Worm (Caenorhabditis elegans): ENCODE results near the gene tsp-6.

The tsp-6 gene

ce11 chrX:2852388-2852908, 32.2 kb downstream of the tsp-6 start, which contains the start of gene kin-29 (continued):
- TF ChIP-seq ceh-45 (GFP tag; IDR thresholded peaks at IDR 0.05) (no peak), ceh-22 (tag; optimal IDR thresholded peaks at IDR 0.05) (no peak), C38D4.7 (GFP tag; optimal IDR thresholded peaks at IDR 0.05) (peak; percentile 5), ceh-24 (tag; optimal IDR thresholded peaks at IDR 0.05) (no peak), dve-1 (tag; optimal IDR thresholded peaks at IDR 0.05) (peak; percentile 68), pax-1 (tag; optimal IDR thresholded peaks at IDR 0.05) (no peak), F13H6.1 (tag; optimal IDR thresholded peaks at IDR 0.05) (peak; percentile 81), hlh-15 (tag; optimal IDR thresholded peaks at IDR 0.05) (no peak), ztf-16 (tag; optimal IDR thresholded peaks at IDR 0.05) (peak; percentile 64), ref-2 (tag; optimal IDR thresholded peaks at IDR 0.05) (peak; percentile 86), gmeb-2 (tag; optimal IDR thresholded peaks at IDR 0.05) (no peak), ahr-1 (tag; optimal IDR thresholded peaks at IDR 0.05) (no peak), ceh-48 (tag; optimal IDR thresholded peaks at IDR 0.05) (peak; percentile 13), pag-3 (tag; optimal IDR thresholded peaks at IDR 0.05; ENCODE audit: borderline replicate concordance) (peak; percentile 69), zip-5 (tag; optimal IDR thresholded peaks at IDR 0.05) (peak; percentile 20), unc-3 (GFP tag; conservative IDR thresholded peaks at IDR 0.05) (no peak), unc-3 (tag; optimal IDR thresholded peaks at IDR 0.05) (peak; percentile 53), npax-4 (tag; optimal IDR thresholded peaks at IDR 0.05) (peak; percentile 3), fkh-6 (tag; optimal IDR thresholded peaks at IDR 0.05) (no peak), ceh-9 (tag; optimal IDR thresholded peaks at IDR 0.05) (no peak), hlh-30 (tag; optimal IDR thresholded peaks at IDR 0.05; ENCODE audit: insufficient read depth) (peak; percentile 46), C08G9.2 (tag; optimal IDR thresholded peaks at IDR 0.05) (peak; percentile 67), sox-4 (tag; optimal IDR thresholded peaks at IDR 0.05) (peak; percentile 68), nhr-11 (tag; optimal IDR thresholded peaks at IDR 0.05) (no peak), Y22D7AL.16 (tag; optimal IDR thresholded peaks at IDR 0.05) (no peak), madf-2 (tag; optimal IDR thresholded peaks at IDR 0.05) (peak; percentile 57), unc-86 (tag; optimal IDR thresholded peaks at IDR 0.05) (peak; percentile 29), pros-1 (tag; optimal IDR thresholded peaks at IDR 0.05) (peak; percentile 85), eyg-1 (tag; optimal IDR thresholded peaks at IDR 0.05) (peak; percentile 19), K09A11.1 (tag; optimal IDR thresholded peaks at IDR 0.05; ENCODE audit: insufficient read depth) (no peak), ceh-6 (GFP tag; optimal IDR thresholded peaks at IDR 0.05) (peak; percentile 52), ceh-31 (tag; optimal IDR thresholded peaks at IDR 0.05) (peak; percentile 94), T23F11.4 (GFP tag; optimal IDR thresholded peaks at IDR 0.05) (peak; percentile 22), dmd-4 (tag; optimal IDR thresholded peaks at IDR 0.05; ENCODE audit: borderline replicate concordance) (peak; percentile 65)

ce11 chrX:2853963-2854362, 33.7 kb downstream of the tsp-6 start:
- TF ChIP-seq pag-3 (tag; optimal IDR thresholded peaks at IDR 0.05; ENCODE audit: borderline replicate concordance) (no peak), ets-4 (tag; optimal IDR thresholded peaks at IDR 0.05) (no peak), ref-2 (tag; optimal IDR thresholded peaks at IDR 0.05) (no peak), eyg-1 (tag; optimal IDR thresholded peaks at IDR 0.05) (no peak), rnt-1 (tag; optimal IDR thresholded peaks at IDR 0.05) (no peak), ceh-14 (tag; optimal IDR thresholded peaks at IDR 0.05) (no peak), lin-11 (tag; optimal IDR thresholded peaks at IDR 0.05) (no peak), hlh-15 (tag; optimal IDR thresholded peaks at IDR 0.05) (no peak), ceh-18 (tag; optimal IDR thresholded peaks at IDR 0.05) (no peak), K02D7.2 (tag; optimal IDR thresholded peaks at IDR 0.05) (no peak), ceh-48 (tag; optimal IDR thresholded peaks at IDR 0.05) (no peak)

All from whole organism, late embryonic.